Fruit fly (Drosophila melanogaster): ENCODE results near the gene chico.
A peak's percentile ranks its signal among the peaks of the same experiment; 100 is the strongest.

Gene chico

DNA sequence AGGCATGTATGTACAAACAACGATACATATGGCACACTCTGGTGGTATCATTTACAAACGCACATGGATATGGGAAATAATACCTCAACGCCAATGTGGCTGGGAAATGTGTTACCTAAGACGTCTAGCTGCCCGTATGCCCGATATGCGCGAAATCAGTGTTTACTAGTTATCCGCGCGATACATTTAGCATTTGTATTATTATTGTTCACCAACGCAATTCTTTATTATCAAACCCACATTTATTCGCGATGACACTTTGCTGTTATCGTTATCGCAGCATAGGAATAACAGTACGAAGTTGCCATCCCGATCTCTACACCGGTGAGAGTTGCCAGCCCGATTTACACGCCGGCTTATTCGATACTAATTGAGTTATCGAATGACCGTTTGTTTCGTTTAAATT is at the start of gene chico:
TSS of gene chico (minus strand) at position 294 of the 406 bp plus-strand sequence.
- TF ChIP-seq gl (tag; optimal IDR thresholded peaks at IDR 0.05) (no peak), CG10348 (GFP tag; IDR thresholded peaks at IDR 0.05) (no peak), CG4496 (GFP tag; IDR thresholded peaks at IDR 0.05) (no peak), CG34367 (tag; optimal IDR thresholded peaks at IDR 0.05) (no peak)

DNA sequence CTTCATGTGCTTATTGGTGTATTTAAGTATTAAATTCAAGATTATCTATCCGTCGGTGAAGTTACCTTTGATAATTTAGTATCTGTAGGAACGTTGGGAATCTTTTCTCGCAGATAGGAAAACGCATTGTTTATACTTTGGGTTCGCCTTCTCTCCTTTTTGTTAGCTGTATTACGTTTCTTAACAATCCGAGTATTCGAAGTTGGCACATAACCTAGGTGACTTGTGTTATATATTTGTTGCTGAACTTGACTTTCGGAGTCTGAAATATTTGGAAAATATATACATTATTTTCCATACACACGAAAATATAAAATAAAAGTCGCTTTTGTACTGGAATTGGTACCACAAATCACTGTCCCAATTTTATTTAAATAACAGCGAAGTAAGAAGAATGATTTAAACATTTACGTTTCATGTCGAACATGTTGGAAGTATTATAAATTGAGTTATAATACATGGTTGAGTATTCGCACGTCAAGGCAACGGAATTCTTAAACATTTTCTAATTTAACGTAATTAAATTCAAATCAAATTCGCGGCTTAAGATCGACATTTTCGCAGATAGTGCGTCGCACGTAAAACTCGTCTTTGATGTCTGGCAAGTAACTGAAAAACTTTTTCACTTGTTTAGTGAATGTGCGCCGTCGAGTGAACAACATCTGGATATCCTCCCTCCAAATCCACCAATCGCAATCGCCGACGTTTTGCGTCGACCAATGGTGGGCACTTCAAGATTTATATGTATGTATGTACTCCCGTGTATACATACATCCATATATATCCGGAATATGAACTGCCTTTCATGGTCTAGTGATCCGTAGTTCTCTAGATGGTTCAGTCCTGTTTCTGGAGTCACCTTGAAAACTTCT is 48.2 kb upstream of the chico start, which contains the start of gene Hand:
TSS of gene Hand (minus strand) at position 588 of the 872 bp plus-strand sequence.
- no peak for TF ChIP-seq Ets98B (GFP tag; IDR thresholded peaks at IDR 0.05)
- no peak for TF ChIP-seq CG8301 (tag; optimal IDR thresholded peaks at IDR 0.05)
- TF ChIP-seq rn (GFP tag; IDR thresholded peaks at IDR 0.05): no peak
- TF ChIP-seq CG14655 (GFP tag; optimal IDR thresholded peaks at IDR 0.05): no peak
- no peak for TF ChIP-seq CG32121 (GFP tag; IDR thresholded peaks at IDR 0.05)
- no peak for TF ChIP-seq EcR (GFP tag; optimal IDR thresholded peaks at IDR 0.05)
- TF ChIP-seq Pif1B (GFP tag; optimal IDR thresholded peaks at IDR 0.05): no peak
- TF ChIP-seq Snoo (tag; optimal IDR thresholded peaks at IDR 0.05): no peak
- TF ChIP-seq CG10348 (GFP tag; IDR thresholded peaks at IDR 0.05): no peak
- TF ChIP-seq CG15710 (tag; optimal IDR thresholded peaks at IDR 0.05): no peak
- no peak for TF ChIP-seq Pif1A (GFP tag; optimal IDR thresholded peaks at IDR 0.05)
- TF ChIP-seq D1 (tag; optimal IDR thresholded peaks at IDR 0.05): no peak
- no peak for TF ChIP-seq CG12605 (GFP tag; IDR thresholded peaks at IDR 0.05)
- TF ChIP-seq CG34367 (tag; optimal IDR thresholded peaks at IDR 0.05): no peak
- TF ChIP-seq CG4496 (GFP tag; IDR thresholded peaks at IDR 0.05): no peak
- TF ChIP-seq fd96Ca (GFP tag; IDR thresholded peaks at IDR 0.05): no peak

- TF ChIP-seq CG32121 (GFP tag; IDR thresholded peaks at IDR 0.05): peak; percentile 66
- TF ChIP-seq CG15710 (tag; optimal IDR thresholded peaks at IDR 0.05): peak; percentile 38
- no peak for TF ChIP-seq CG8159 (tag; optimal IDR thresholded peaks at IDR 0.05)
- peak; percentile 49 for TF ChIP-seq CG17806 (tag; optimal IDR thresholded peaks at IDR 0.05)
Measured at dm6 chr2L:10292066-10292560, 45.2 kb upstream of the chico start, which contains the start of gene Ufd4. Ufd4 (minus strand) TSS chr2L:10292365.

DNA sequence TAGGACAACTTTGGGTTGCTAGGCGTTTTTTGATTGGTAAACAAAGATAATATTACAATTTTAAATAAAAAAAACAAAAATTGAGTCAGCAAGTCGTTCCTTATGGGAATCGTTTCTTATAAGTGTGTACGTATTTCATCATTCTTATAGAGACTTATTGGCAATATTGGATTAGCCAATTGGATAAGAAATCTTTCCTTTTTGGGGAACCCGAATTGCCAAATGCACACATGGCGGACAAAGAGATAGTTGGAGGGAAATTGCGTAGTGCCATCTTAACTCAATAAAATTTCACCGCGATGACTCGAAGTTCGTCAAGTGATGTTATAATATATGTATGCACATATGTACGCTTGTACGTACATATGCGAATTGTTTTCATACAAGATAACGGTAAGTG is 44.4 kb upstream of the chico start:
- TF ChIP-seq CG10348 (GFP tag; IDR thresholded peaks at IDR 0.05): no peak
- TF ChIP-seq fd96Ca (GFP tag; IDR thresholded peaks at IDR 0.05): no peak
- no peak for TF ChIP-seq Snoo (tag; optimal IDR thresholded peaks at IDR 0.05)
- no peak for TF ChIP-seq Pif1A (GFP tag; optimal IDR thresholded peaks at IDR 0.05)
- TF ChIP-seq CG17806 (tag; optimal IDR thresholded peaks at IDR 0.05): no peak
- TF ChIP-seq Ets98B (GFP tag; IDR thresholded peaks at IDR 0.05): no peak
- no peak for TF ChIP-seq rn (GFP tag; IDR thresholded peaks at IDR 0.05)
- TF ChIP-seq CG13204 (GFP tag; optimal IDR thresholded peaks at IDR 0.05): no peak
- TF ChIP-seq D1 (tag; optimal IDR thresholded peaks at IDR 0.05): no peak
- no peak for TF ChIP-seq Pif1B (GFP tag; optimal IDR thresholded peaks at IDR 0.05)

DNA sequence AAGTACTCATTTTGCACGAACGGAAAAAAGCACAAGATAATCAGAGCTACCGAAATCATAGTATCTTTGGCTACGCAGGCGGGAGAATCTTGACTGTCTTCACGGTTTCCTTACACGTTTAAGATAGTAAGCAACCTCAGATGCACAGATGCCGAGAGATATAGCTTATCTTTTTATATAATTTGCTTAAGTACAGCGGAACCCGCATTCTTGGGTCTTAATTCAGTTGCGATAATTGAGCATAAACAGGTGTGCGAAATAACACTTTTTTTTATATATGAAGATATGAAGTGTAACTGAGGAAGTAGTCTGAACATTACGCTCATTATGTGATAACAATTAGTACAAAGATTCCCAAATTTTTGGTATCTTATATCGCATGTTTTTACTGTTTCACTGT is 33.9 kb upstream of the chico start, which contains the start of gene CG34043:
TSS of gene CG34043 (minus strand) at position 101 of the 400 bp plus-strand sequence.
- TF ChIP-seq CG32121 (GFP tag; IDR thresholded peaks at IDR 0.05): no peak
- TF ChIP-seq Snoo (tag; optimal IDR thresholded peaks at IDR 0.05): no peak
- TF ChIP-seq EcR (GFP tag; optimal IDR thresholded peaks at IDR 0.05): no peak
- TF ChIP-seq CG12605 (GFP tag; IDR thresholded peaks at IDR 0.05): no peak
- TF ChIP-seq fd96Ca (GFP tag; IDR thresholded peaks at IDR 0.05): no peak
- TF ChIP-seq CG10348 (GFP tag; IDR thresholded peaks at IDR 0.05): no peak
- TF ChIP-seq Pif1A (GFP tag; optimal IDR thresholded peaks at IDR 0.05): no peak
- no peak for TF ChIP-seq gl (tag; optimal IDR thresholded peaks at IDR 0.05)
- TF ChIP-seq CG9948 (tag; optimal IDR thresholded peaks at IDR 0.05): no peak
- TF ChIP-seq D1 (tag; optimal IDR thresholded peaks at IDR 0.05): no peak
- TF ChIP-seq CG13204 (GFP tag; optimal IDR thresholded peaks at IDR 0.05): no peak
- TF ChIP-seq CG8301 (tag; optimal IDR thresholded peaks at IDR 0.05): no peak
- no peak for TF ChIP-seq CG14655 (GFP tag; optimal IDR thresholded peaks at IDR 0.05)

DNA sequence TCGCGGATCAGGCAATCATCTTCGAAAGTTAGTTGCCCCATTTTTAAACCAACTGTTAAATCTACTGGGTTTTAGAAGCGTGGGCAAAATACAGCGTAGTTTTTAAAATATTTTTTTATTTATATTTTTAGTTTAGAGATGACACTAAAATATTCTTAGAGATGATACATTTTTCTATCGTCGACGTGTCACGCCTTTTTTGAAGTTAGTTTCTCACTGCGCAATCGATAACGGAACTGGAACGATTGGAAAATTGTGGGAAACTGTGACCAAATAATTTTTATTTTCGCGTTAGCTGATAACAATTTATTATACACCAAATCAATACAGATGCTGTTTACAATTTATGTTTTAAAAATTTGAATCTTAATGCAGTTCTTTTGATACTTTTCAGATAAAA is 31.8 kb upstream of the chico start, which contains the start of gene Utx:
TSS of gene Utx (minus strand) at position 154 of the 400 bp plus-strand sequence.
- no peak for TF ChIP-seq Pif1B (GFP tag; optimal IDR thresholded peaks at IDR 0.05)

- no peak for TF ChIP-seq CG14655 (GFP tag; optimal IDR thresholded peaks at IDR 0.05)
- no peak for TF ChIP-seq CG12605 (GFP tag; IDR thresholded peaks at IDR 0.05)
- TF ChIP-seq EcR (GFP tag; optimal IDR thresholded peaks at IDR 0.05): no peak
- no peak for TF ChIP-seq Pif1B (GFP tag; optimal IDR thresholded peaks at IDR 0.05)
- no peak for TF ChIP-seq CG15710 (tag; optimal IDR thresholded peaks at IDR 0.05)
- no peak for TF ChIP-seq CG13204 (GFP tag; optimal IDR thresholded peaks at IDR 0.05)
- no peak for TF ChIP-seq CG4496 (GFP tag; IDR thresholded peaks at IDR 0.05)
- no peak for TF ChIP-seq CG10348 (GFP tag; IDR thresholded peaks at IDR 0.05)
- no peak for TF ChIP-seq fd96Ca (GFP tag; IDR thresholded peaks at IDR 0.05)
- TF ChIP-seq CG17806 (tag; optimal IDR thresholded peaks at IDR 0.05): no peak
- TF ChIP-seq gl (tag; optimal IDR thresholded peaks at IDR 0.05): no peak
- TF ChIP-seq Ets98B (GFP tag; IDR thresholded peaks at IDR 0.05): no peak
- TF ChIP-seq Snoo (tag; optimal IDR thresholded peaks at IDR 0.05): no peak
- no peak for TF ChIP-seq Pif1A (GFP tag; optimal IDR thresholded peaks at IDR 0.05)
Measured at dm6 chr2L:10277362-10277761, 30.5 kb upstream of the chico start.

All from whole organism, pupa.